Worm (Caenorhabditis elegans): ENCODE data around the gene col-186.

ce11 chrX:15997153-15997552 lies 45.9 kb downstream of the col-186 start:
- TF ChIP-seq tab-1 (GFP tag; IDR thresholded peaks at IDR 0.05) = no peak
- TF ChIP-seq klf-2 (GFP tag; conservative IDR thresholded peaks at IDR 0.05) = no peak
- no peak for TF ChIP-seq cog-1 (tag; optimal IDR thresholded peaks at IDR 0.05)
- no peak for TF ChIP-seq flt-1 (GFP tag; IDR thresholded peaks at IDR 0.05)
- TF ChIP-seq T22C8.4 (GFP tag; IDR thresholded peaks at IDR 0.05) = no peak
- no peak for TF ChIP-seq ref-1 (GFP tag; conservative IDR thresholded peaks at IDR 0.05)
- TF ChIP-seq ztf-29 (GFP tag; IDR thresholded peaks at IDR 0.05) = no peak
- no peak for TF ChIP-seq ztf-23 (GFP tag; IDR thresholded peaks at IDR 0.05)
- TF ChIP-seq med-1 (GFP tag; optimal IDR thresholded peaks at IDR 0.05; ENCODE audit: insufficient read depth) = no peak
